Worm (Caenorhabditis elegans) whole organism, L4 larva: ENCODE results near the gene cest-33.

Experiments
- D1046.2 ChIP-seq: fragments of 200-800 bp; sonication (Bioruptor generic); IDR thresholded peaks from 2 replicates; pipeline ENCODE4 v1.3.6; 2022; ENCODE audit warnings: missing genetic modification characterization, missing compliant biosample characterization
- F10B5.3 ChIP-seq: sonication (generic microtip); optimal IDR thresholded peaks from 2 replicates; lab custom pipeline; 2016; ENCODE audit warnings: mild to moderate bottlenecking, missing genetic modification characterization, missing compliant biosample characterization
- F26F4.8 ChIP-seq: fragments of 200-800 bp; sonication (Bioruptor generic); conservative IDR thresholded peaks from 2 replicates; pipeline ENCODE4 v1.3.6; 2022; ENCODE audit warnings: missing genetic modification characterization, missing compliant biosample characterization
- F37D6.2 ChIP-seq: sonication (generic microtip); optimal IDR thresholded peaks from 2 replicates; lab custom pipeline; 2016; ENCODE audit warnings: mild to moderate bottlenecking, missing genetic modification characterization, missing compliant biosample characterization
- F44E2.7 ChIP-seq: fragments of 200-800 bp; sonication (Bioruptor generic); IDR thresholded peaks from 2 replicates; pipeline ENCODE4 v2.1.2; 2022; ENCODE audit warnings: missing genetic modification characterization, missing compliant biosample characterization
- F49E8.2 ChIP-seq: sonication (generic microtip); optimal IDR thresholded peaks from 2 replicates; lab custom pipeline; 2016; ENCODE audit warnings: missing compliant biosample characterization, mild to moderate bottlenecking, missing genetic modification characterization, borderline replicate concordance
- R02D3.7 ChIP-seq: fragments of 150-350 bp; sonication (generic microtip); optimal IDR thresholded peaks from 3 replicates; lab custom pipeline; 2014; ENCODE audit warnings: missing biosample characterization, missing genetic modification characterization
- T20F7.1 ChIP-seq: fragments of 200-800 bp; sonication (Bioruptor generic); optimal IDR thresholded peaks from 2 replicates; lab custom pipeline; 2018; ENCODE audit warnings: mild to moderate bottlenecking, missing genetic modification characterization, missing compliant biosample characterization
- T26A8.4 ChIP-seq: fragments of 200-800 bp; sonication (Bioruptor generic); IDR thresholded peaks from 2 replicates; pipeline ENCODE4 v1.3.6; 2022; ENCODE audit warnings: missing genetic modification characterization, missing compliant biosample characterization
- Y48G9A.11 ChIP-seq: fragments of 200-800 bp; sonication (Bioruptor generic); IDR thresholded peaks from 2 replicates; pipeline ENCODE4 v1.3.6; 2022; ENCODE audit warnings: missing genetic modification reagents, missing genetic modification characterization, missing compliant biosample characterization
- Y75B8A.6 ChIP-seq: fragments of 200-800 bp; sonication (Bioruptor generic); IDR thresholded peaks from 2 replicates; pipeline ENCODE4 v1.3.6; 2022; ENCODE audit warnings: missing genetic modification reagents, missing genetic modification characterization, missing compliant biosample characterization
- aha-1 ChIP-seq: fragments of 150-350 bp; peaks from one replicate; lab custom pipeline; 2014; ENCODE audit warnings: missing biosample characterization, missing genetic modification characterization
- ama-1 ChIP-seq: fragments of 150-350 bp; optimal IDR thresholded peaks from 2 replicates; lab custom pipeline; 2014; ENCODE audit warnings: inconsistent platforms, mixed read lengths
- arid-1 ChIP-seq: fragments of 200-800 bp; sonication (Bioruptor generic); conservative IDR thresholded peaks from 2 replicates; pipeline ENCODE4 v1.3.6; 2022; ENCODE audit warnings: missing genetic modification reagents, missing genetic modification characterization, missing compliant biosample characterization
- ceh-62 ChIP-seq: sonication (generic microtip); optimal IDR thresholded peaks from 2 replicates; lab custom pipeline; 2017; ENCODE audit warnings: missing biosample characterization, missing genetic modification characterization
- ctbp-1 ChIP-seq: fragments of 200-800 bp; sonication (Bioruptor generic); IDR thresholded peaks from 2 replicates; pipeline ENCODE4 v1.3.6; 2022; ENCODE audit warnings: missing genetic modification reagents, missing genetic modification characterization, missing compliant biosample characterization
- dmd-8 ChIP-seq: fragments of 200-800 bp; sonication (Bioruptor generic); IDR thresholded peaks from 2 replicates; pipeline ENCODE4 v1.3.6; 2022; ENCODE audit warnings: missing genetic modification characterization, missing compliant biosample characterization
- duxl-1 ChIP-seq: sonication (generic microtip); optimal IDR thresholded peaks from 2 replicates; lab custom pipeline; 2016; ENCODE audit warnings: mild to moderate bottlenecking, missing genetic modification characterization, moderate library complexity, missing compliant biosample characterization; ENCODE audit not compliant: poor library complexity
- egl-43 ChIP-seq: fragments of 200-800 bp; sonication (Bioruptor generic); IDR thresholded peaks from 2 replicates; pipeline ENCODE4 v1.3.6; 2022; ENCODE audit warnings: missing genetic modification reagents, missing genetic modification characterization, missing compliant biosample characterization
- fkh-10 ChIP-seq: fragments of 150-350 bp; optimal IDR thresholded peaks from 2 replicates; lab custom pipeline; 2014; ENCODE audit warnings: missing biosample characterization, missing genetic modification reagents, missing genetic modification characterization
- fos-1 ChIP-seq: fragments of 150-350 bp; optimal IDR thresholded peaks from 2 replicates; lab custom pipeline; 2014; ENCODE audit warnings: missing biosample characterization, missing genetic modification characterization
- gei-8 ChIP-seq: fragments of 200-800 bp; sonication (Bioruptor generic); optimal IDR thresholded peaks from 2 replicates; lab custom pipeline; 2018; ENCODE audit warnings: mild to moderate bottlenecking, missing genetic modification characterization, missing compliant biosample characterization
- hif-1 ChIP-seq, 2 experiments: sonication (generic microtip); optimal IDR thresholded peaks; 2 replicates each; lab custom pipeline; 2016 to 2017; ENCODE audit warnings: missing compliant biosample characterization in 2 of 2, missing genetic modification characterization in 2 of 2, missing genetic modification reagents in 2 of 2, missing genotype in 2 of 2, mild to moderate bottlenecking in 1 of 2
- hlh-11 ChIP-seq: fragments of 200-800 bp; sonication (Bioruptor generic); optimal IDR thresholded peaks from 2 replicates; lab custom pipeline; 2018; ENCODE audit warnings: mild to moderate bottlenecking, missing genetic modification characterization, missing compliant biosample characterization
- jun-1 ChIP-seq: fragments of 150-350 bp; optimal IDR thresholded peaks from 2 replicates; lab custom pipeline; 2014; ENCODE audit warnings: missing biosample characterization, missing genetic modification reagents, missing genetic modification characterization
- lin-1 ChIP-seq: fragments of 200-800 bp; sonication (Bioruptor generic); IDR thresholded peaks from 2 replicates; pipeline ENCODE4 v1.3.6; 2022; ENCODE audit warnings: missing genetic modification reagents, missing genetic modification characterization, missing compliant biosample characterization
- lin-29 ChIP-seq: fragments of 200-800 bp; sonication (Bioruptor generic); IDR thresholded peaks from 2 replicates; pipeline ENCODE4 v1.3.6; 2022; ENCODE audit warnings: missing genetic modification reagents, missing genetic modification characterization, missing compliant biosample characterization
- lin-38 ChIP-seq: fragments of 200-800 bp; sonication (Bioruptor generic); IDR thresholded peaks from 2 replicates; pipeline ENCODE4 v1.3.6; 2022; ENCODE audit warnings: missing genetic modification reagents, missing genetic modification characterization, missing compliant biosample characterization
- lin-39 ChIP-seq: fragments of 150-350 bp; optimal IDR thresholded peaks from 2 replicates; lab custom pipeline; 2014; ENCODE audit warnings: missing biosample characterization, missing genetic modification reagents, missing genetic modification characterization
- lir-3 ChIP-seq: sonication (generic microtip); optimal IDR thresholded peaks from 2 replicates; lab custom pipeline; 2016; ENCODE audit warnings: mild to moderate bottlenecking, missing genetic modification characterization, missing compliant biosample characterization
- madf-9 ChIP-seq: fragments of 200-800 bp; sonication (Bioruptor generic); conservative IDR thresholded peaks from 2 replicates; pipeline ENCODE4 v1.3.6; 2022; ENCODE audit warnings: missing genetic modification reagents, missing genetic modification characterization, missing compliant biosample characterization
- mdl-1 ChIP-seq, 2 experiments: fragments of 150-350 bp in 1 of 2; sonication (generic microtip) in 1 of 2; optimal IDR thresholded peaks; 2 replicates each; lab custom pipeline; 2014 to 2017; ENCODE audit warnings: missing biosample characterization in 2 of 2, missing genetic modification characterization in 2 of 2
- mdt-29 ChIP-seq: fragments of 200-800 bp; sonication (Bioruptor generic); IDR thresholded peaks from 2 replicates; pipeline ENCODE4 v1.3.6; 2022; ENCODE audit warnings: missing genetic modification reagents, missing genetic modification characterization, missing compliant biosample characterization
- mes-2 ChIP-seq: sonication (generic microtip); optimal IDR thresholded peaks from 2 replicates; lab custom pipeline; 2016; ENCODE audit warnings: missing genotype, mild to moderate bottlenecking, missing genetic modification characterization, missing compliant biosample characterization; ENCODE audit not compliant: poor library complexity, severe bottlenecking
- mxl-2 ChIP-seq: fragments of 200-800 bp; sonication (Bioruptor generic); conservative IDR thresholded peaks from 2 replicates; pipeline ENCODE4 v1.3.6; 2022; ENCODE audit warnings: missing genetic modification reagents, missing genetic modification characterization, missing compliant biosample characterization
- mxl-3 ChIP-seq: fragments of 200-800 bp; sonication (Bioruptor generic); optimal IDR thresholded peaks from 2 replicates; lab custom pipeline; 2018; ENCODE audit warnings: mild to moderate bottlenecking, missing genetic modification characterization, missing compliant biosample characterization
- nhr-11 ChIP-seq: fragments of 150-350 bp; optimal IDR thresholded peaks from 2 replicates; lab custom pipeline; 2014; ENCODE audit warnings: missing biosample characterization, missing genetic modification characterization
- nhr-25 ChIP-seq: sonication (generic microtip); optimal IDR thresholded peaks from 2 replicates; lab custom pipeline; 2017; ENCODE audit warnings: missing genetic modification characterization, mild to moderate bottlenecking, missing compliant biosample characterization, antibody characterized with exemption, moderate library complexity, borderline replicate concordance; ENCODE audit not compliant: insufficient read depth
- nhr-28 ChIP-seq: fragments of 150-350 bp; optimal IDR thresholded peaks from 2 replicates; lab custom pipeline; 2014; ENCODE audit warnings: missing biosample characterization, missing genetic modification characterization
- nhr-42 ChIP-seq: fragments of 200-800 bp; sonication (Bioruptor generic); IDR thresholded peaks from 2 replicates; pipeline ENCODE4 v1.3.6; 2022; ENCODE audit warnings: missing genetic modification characterization, missing compliant biosample characterization
- nhr-48 ChIP-seq: sonication (generic microtip); optimal IDR thresholded peaks from 2 replicates; lab custom pipeline; 2016; ENCODE audit warnings: mild to moderate bottlenecking, missing genetic modification characterization, missing compliant biosample characterization
- pqm-1 ChIP-seq: sonication (generic microtip); optimal IDR thresholded peaks from 2 replicates; lab custom pipeline; 2017; ENCODE audit warnings: missing biosample characterization, missing genetic modification characterization
- rbr-2 ChIP-seq: sonication (generic microtip); optimal IDR thresholded peaks from 2 replicates; lab custom pipeline; 2016; ENCODE audit warnings: missing genotype, missing genetic modification characterization, missing compliant biosample characterization
- set-16 ChIP-seq: fragments of 200-800 bp; sonication (Bioruptor generic); IDR thresholded peaks from 2 replicates; pipeline ENCODE4 v1.3.6; 2022; ENCODE audit warnings: missing genetic modification reagents, missing genetic modification characterization, missing compliant biosample characterization
- snpc-4 ChIP-seq: fragments of 150-350 bp; optimal IDR thresholded peaks from 2 replicates; lab custom pipeline; 2014; ENCODE audit warnings: missing biosample characterization, missing genetic modification characterization
- spr-1 ChIP-seq: sonication (generic microtip); optimal IDR thresholded peaks from 2 replicates; lab custom pipeline; 2016; ENCODE audit warnings: mild to moderate bottlenecking, missing genetic modification characterization, missing compliant biosample characterization
- spr-3 ChIP-seq: fragments of 200-800 bp; sonication (Bioruptor generic); optimal IDR thresholded peaks from 2 replicates; lab custom pipeline; 2018; ENCODE audit warnings: mild to moderate bottlenecking, missing genetic modification characterization, missing compliant biosample characterization
- unc-39 ChIP-seq: sonication (generic microtip); optimal IDR thresholded peaks from 2 replicates; lab custom pipeline; 2017; ENCODE audit warnings: missing biosample characterization, missing genetic modification characterization
- vab-7 ChIP-seq: fragments of 200-800 bp; sonication (Bioruptor generic); IDR thresholded peaks from 2 replicates; pipeline ENCODE4 v1.3.6; 2022; ENCODE audit warnings: missing genetic modification reagents, missing genetic modification characterization, missing compliant biosample characterization
- zfp-3 ChIP-seq: fragments of 200-800 bp; sonication (Bioruptor generic); conservative IDR thresholded peaks from 2 replicates; pipeline ENCODE4 v1.3.6; 2022; ENCODE audit warnings: missing genetic modification reagents, missing genetic modification characterization, missing compliant biosample characterization
- ztf-7 ChIP-seq: fragments of 150-350 bp; optimal IDR thresholded peaks from 2 replicates; lab custom pipeline; 2014; ENCODE audit warnings: missing biosample characterization, missing genetic modification characterization

The cest-33 gene

DNA sequence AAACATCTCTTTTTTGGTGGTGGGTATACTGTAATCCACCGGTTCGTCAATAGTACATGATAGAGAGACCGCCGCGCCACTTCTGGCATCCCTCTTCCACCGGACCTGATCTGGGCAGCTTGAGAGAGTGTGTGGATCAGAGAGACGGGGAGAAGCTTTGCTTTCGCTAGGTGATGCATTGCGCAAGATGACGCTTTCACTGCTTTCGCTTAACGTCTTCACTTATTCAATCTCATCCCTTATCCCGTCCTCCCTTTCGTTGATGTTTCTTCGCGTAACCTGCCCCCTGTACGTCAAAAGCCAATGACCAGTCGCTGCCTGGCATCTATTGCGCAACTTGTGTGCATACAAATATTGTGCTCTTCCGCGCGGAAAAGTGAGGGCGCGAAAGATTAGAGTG, 11.3 kb downstream of the cest-33 start:
- no peak for TF ChIP-seq lin-29 (GFP tag; lab: Robert Waterston, UW)
- TF ChIP-seq mxl-3 (GFP tag; lab: Kevin White, UChicago) = peak; percentile 70
- no peak for TF ChIP-seq duxl-1 (tag; lab: Kevin White, UChicago)
- TF ChIP-seq fkh-10 (GFP tag; lab: Kevin White, UChicago) = no peak
- TF ChIP-seq Y75B8A.6 = no peak
- no peak for TF ChIP-seq arid-1 (GFP tag; lab: Robert Waterston, UW)
- TF ChIP-seq ceh-62 = no peak
- no peak for TF ChIP-seq F37D6.2 (tag; lab: Kevin White, UChicago)
- no peak for TF ChIP-seq jun-1 (tag; lab: Kevin White, UChicago)
- no peak for TF ChIP-seq F49E8.2
- no peak for TF ChIP-seq ama-1
- TF ChIP-seq aha-1 (tag; lab: Kevin White, UChicago) = peak; percentile 78
- no peak for TF ChIP-seq zfp-3 (GFP tag; lab: Robert Waterston, UW)
- no peak for TF ChIP-seq unc-39 (tag; lab: Kevin White, UChicago)
- peak; percentile 28; the same call in 1 of the 2 replicates for TF ChIP-seq set-16 (GFP tag; lab: Robert Waterston, UW)
- no peak for TF ChIP-seq pqm-1 (tag; lab: Kevin White, UChicago)
- no peak for TF ChIP-seq F10B5.3 (tag; lab: Kevin White, UChicago)
- peak; percentile 2 for TF ChIP-seq nhr-25 (tag; lab: Kevin White, UChicago)
- TF ChIP-seq nhr-28 (tag; lab: Kevin White, UChicago) = peak; percentile 22
- TF ChIP-seq vab-7 (GFP tag; lab: Robert Waterston, UW) = no peak
- TF ChIP-seq R02D3.7 (tag; lab: Kevin White, UChicago) = no peak
- TF ChIP-seq mdt-29 = no peak
- TF ChIP-seq F26F4.8 (GFP tag; lab: Robert Waterston, UW) = no peak
- TF ChIP-seq ztf-7 (tag; lab: Kevin White, UChicago) = no peak
- peak; percentile 76 for TF ChIP-seq hlh-11
- TF ChIP-seq snpc-4 = no peak
- TF ChIP-seq nhr-42 (GFP tag; lab: Robert Waterston, UW) = no peak
- TF ChIP-seq rbr-2 (tag; lab: Kevin White, UChicago) = no peak
- no peak for TF ChIP-seq Y48G9A.11 (GFP tag; lab: Robert Waterston, UW)
- no peak for TF ChIP-seq egl-43 (GFP tag; lab: Robert Waterston, UW)
- TF ChIP-seq spr-1 (tag; lab: Kevin White, UChicago) = no peak
- TF ChIP-seq lin-1 = no peak
- no peak for TF ChIP-seq lin-39 (tag; lab: Kevin White, UChicago)
- no peak for TF ChIP-seq T26A8.4 (GFP tag; lab: Robert Waterston, UW)
- TF ChIP-seq ctbp-1 (GFP tag; lab: Robert Waterston, UW) = no peak
- no peak for TF ChIP-seq T20F7.1
- peak in 1 of 2 experiments; percentile 47 for TF ChIP-seq mdl-1 (tag; optimal IDR thresholded peaks at IDR 0.05; lab: Kevin White, UChicago)
- no peak for TF ChIP-seq F44E2.7 (GFP tag; lab: Robert Waterston, UW)
- TF ChIP-seq lin-38 = no peak
- no peak for TF ChIP-seq mxl-2 (GFP tag; lab: Robert Waterston, UW)
- no peak for TF ChIP-seq lir-3 (tag; lab: Kevin White, UChicago)
- TF ChIP-seq madf-9 (GFP tag; lab: Robert Waterston, UW) = no peak
- TF ChIP-seq spr-3 (GFP tag; lab: Kevin White, UChicago) = no peak
- no peak for TF ChIP-seq dmd-8
- TF ChIP-seq gei-8 (GFP tag; lab: Kevin White, UChicago) = no peak
- TF ChIP-seq nhr-48 (tag; lab: Kevin White, UChicago) = peak; percentile 79
- no peak for TF ChIP-seq mes-2
- no peak for TF ChIP-seq D1046.2
- no peak for TF ChIP-seq nhr-11
- TF ChIP-seq hif-1 (tag; optimal IDR thresholded peaks at IDR 0.05; lab: Kevin White, UChicago) = no peak
- no peak for TF ChIP-seq fos-1
